Fruit fly (Drosophila melanogaster): ENCODE measurements around the gene Asciz.

Gene Asciz

DNA sequence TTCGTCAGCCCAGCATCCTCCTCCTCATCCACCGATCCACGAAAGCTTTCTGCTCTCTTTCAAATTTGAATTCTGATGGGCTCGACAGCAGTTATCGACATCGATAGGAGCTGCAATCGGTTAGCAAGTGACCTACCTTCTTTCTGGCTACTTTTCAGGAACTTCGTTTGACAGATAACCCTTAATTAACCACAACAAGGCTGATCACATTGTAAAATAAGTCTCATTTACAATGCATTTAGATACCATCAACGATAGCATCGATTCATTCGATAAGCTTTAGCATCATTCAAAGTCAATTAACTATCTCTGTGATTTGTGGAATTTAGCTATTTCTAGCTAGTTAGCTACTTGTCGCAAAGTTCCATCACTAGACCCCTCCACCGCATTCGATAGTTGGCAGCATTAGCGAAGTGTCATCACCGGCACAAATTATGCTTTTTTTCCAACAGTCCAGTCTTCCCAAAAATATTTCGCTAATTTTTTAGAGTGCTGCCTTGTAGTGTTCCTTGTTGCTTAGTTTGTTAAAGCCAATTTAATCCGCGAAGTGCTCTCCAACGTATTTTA is 12.6 kb upstream of the Asciz start, which contains the start of the genes MnM and Girdin (continued):
- TF ChIP-seq Awh (GFP tag; IDR thresholded peaks at IDR 0.05), result no peak
- TF ChIP-seq CG10565 (GFP tag; optimal IDR thresholded peaks at IDR 0.05), result no peak
- TF ChIP-seq jumu (GFP tag; optimal IDR thresholded peaks at IDR 0.05), result peak; percentile 86
- no peak for TF ChIP-seq ap (GFP tag; IDR thresholded peaks at IDR 0.05)
- TF ChIP-seq CG2875 (GFP tag; optimal IDR thresholded peaks at IDR 0.05), result no peak
- peak; percentile 88 for TF ChIP-seq sna (GFP tag; IDR thresholded peaks at IDR 0.05; ENCODE audit: partially characterized antibody)
- no peak for TF ChIP-seq dmrt99B (tag; optimal IDR thresholded peaks at IDR 0.05)
- no peak for TF ChIP-seq CG6813 (GFP tag; optimal IDR thresholded peaks at IDR 0.05)
- TF ChIP-seq CG7271 (tag; optimal IDR thresholded peaks at IDR 0.05), result no peak
- peak; percentile 56 for TF ChIP-seq lmd (GFP tag; IDR thresholded peaks at IDR 0.05)
- TF ChIP-seq CG5245 (GFP tag; optimal IDR thresholded peaks at IDR 0.05), result peak; percentile 55
- 0 out of 2 replicates have a peak, but pooled peaks have one; percentile 13 for TF ChIP-seq klu (GFP tag; IDR thresholded peaks at IDR 0.05)
- TF ChIP-seq emc (GFP tag; optimal IDR thresholded peaks at IDR 0.05), result peak; percentile 26
- peak; percentile 63 for TF ChIP-seq CG16863 (GFP tag; optimal IDR thresholded peaks at IDR 0.05)
- no peak for TF ChIP-seq CG13296 (GFP tag; optimal IDR thresholded peaks at IDR 0.05)
- no peak for TF ChIP-seq Eip74EF (GFP tag; optimal IDR thresholded peaks at IDR 0.05)
- TF ChIP-seq Ravus (GFP tag; IDR thresholded peaks at IDR 0.05), result no peak
- TF ChIP-seq Bdp1 (GFP tag; optimal IDR thresholded peaks at IDR 0.05), result peak; percentile 54
- no peak for TF ChIP-seq cg (GFP tag; optimal IDR thresholded peaks at IDR 0.05)
- no peak for TF ChIP-seq Nf-YA (GFP tag; IDR thresholded peaks at IDR 0.05)
- no peak; the same call in 1 of the 2 replicates for TF ChIP-seq Atf6 (GFP tag; IDR thresholded peaks at IDR 0.05)
- TF ChIP-seq Hsf (GFP tag; optimal IDR thresholded peaks at IDR 0.05), result peak; percentile 77
- TF ChIP-seq oc (tag; optimal IDR thresholded peaks at IDR 0.05), result no peak
- no peak for TF ChIP-seq wek (GFP tag; optimal IDR thresholded peaks at IDR 0.05)
- TF ChIP-seq CG15514 (GFP tag; optimal IDR thresholded peaks at IDR 0.05), result peak; percentile 88
- TF ChIP-seq CG7357 (GFP tag; IDR thresholded peaks at IDR 0.05), result no peak
- TF ChIP-seq CG7928 (GFP tag; optimal IDR thresholded peaks at IDR 0.05), result peak; percentile 25
- TF ChIP-seq ftz-f1 (GFP tag; optimal IDR thresholded peaks at IDR 0.05), result no peak
- peak; percentile 3 for TF ChIP-seq luna (GFP tag; optimal IDR thresholded peaks at IDR 0.05)
- TF ChIP-seq dmrt11E (tag; optimal IDR thresholded peaks at IDR 0.05), result peak; percentile 38
- peak; percentile 86 for TF ChIP-seq Hr3 (GFP tag; optimal IDR thresholded peaks at IDR 0.05)
- TF ChIP-seq pzg (GFP tag; optimal IDR thresholded peaks at IDR 0.05), result peak; percentile 82
- peak; percentile 61 for TF ChIP-seq Dbx (GFP tag; IDR thresholded peaks at IDR 0.05)
- no peak for TF ChIP-seq pros (GFP tag; optimal IDR thresholded peaks at IDR 0.05)
- no peak for TF ChIP-seq ATbp (GFP tag; optimal IDR thresholded peaks at IDR 0.05)
- peak; percentile 49 for TF ChIP-seq Side (GFP tag; optimal IDR thresholded peaks at IDR 0.05)
- TF ChIP-seq amos (GFP tag; IDR thresholded peaks at IDR 0.05; ENCODE audit: partially characterized antibody), result peak; percentile 79
- no peak for TF ChIP-seq CG17802 (tag; optimal IDR thresholded peaks at IDR 0.05)
- peak; percentile 73 for TF ChIP-seq CG30020 (tag; optimal IDR thresholded peaks at IDR 0.05)
- peak; percentile 79 for TF ChIP-seq pum (GFP tag; optimal IDR thresholded peaks at IDR 0.05)
- no peak for TF ChIP-seq HHEX (GFP tag; optimal IDR thresholded peaks at IDR 0.05)
- peak; percentile 17 for TF ChIP-seq CG1792 (GFP tag; optimal IDR thresholded peaks at IDR 0.05)
- no peak for TF ChIP-seq CG31224 (GFP tag; IDR thresholded peaks at IDR 0.05)
- peak; percentile 59 for TF ChIP-seq CG4424 (GFP tag; optimal IDR thresholded peaks at IDR 0.05)
- peak; percentile 24 for TF ChIP-seq Fer2 (tag; optimal IDR thresholded peaks at IDR 0.05)
- no peak for TF ChIP-seq CG17568 (GFP tag; optimal IDR thresholded peaks at IDR 0.05)
- TF ChIP-seq phol (tag; optimal IDR thresholded peaks at IDR 0.05), result peak; percentile 65
- no peak for TF ChIP-seq gcm (GFP tag; optimal IDR thresholded peaks at IDR 0.05)
- peak; percentile 16; the same call in 1 of the 3 replicates for TF ChIP-seq zfh1 (GFP tag; IDR thresholded peaks at IDR 0.05)
- peak; percentile 56 for TF ChIP-seq CG10209 (GFP tag; optimal IDR thresholded peaks at IDR 0.05)
